Worm (Caenorhabditis elegans): ENCODE data around the gene npp-18.

DNA sequence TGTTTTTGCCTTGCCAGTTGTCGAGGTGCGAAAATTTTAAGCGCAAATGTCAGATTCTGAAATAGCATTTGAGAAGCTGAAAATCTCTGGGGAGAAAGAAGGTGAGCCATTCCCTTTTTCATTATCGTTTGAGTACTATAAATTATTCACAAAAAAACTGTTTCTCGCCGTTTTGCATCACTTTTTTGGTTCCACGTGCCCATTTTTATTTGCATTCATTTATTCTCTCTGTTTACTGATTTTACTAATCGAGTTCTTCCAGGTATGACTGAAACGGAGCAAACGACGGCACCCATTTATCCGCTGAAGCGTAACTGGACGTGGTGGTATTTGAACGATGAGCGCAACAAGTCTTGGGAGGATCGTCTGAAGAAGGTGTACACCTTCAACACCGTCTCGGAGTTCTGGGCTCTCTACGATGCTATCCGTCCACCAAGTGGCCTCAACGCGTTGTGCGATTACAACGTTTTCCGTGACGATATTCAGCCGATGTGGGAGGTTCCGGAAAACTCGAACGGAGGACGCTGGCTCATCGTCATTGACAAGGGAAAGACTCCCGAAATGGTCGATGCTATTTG is 47.0 kb downstream of the npp-18 start:
- TF ChIP-seq lin-39 (tag; optimal IDR thresholded peaks at IDR 0.05): no peak
- TF ChIP-seq jun-1 (tag; optimal IDR thresholded peaks at IDR 0.05): no peak
- TF ChIP-seq sox-4 (tag; optimal IDR thresholded peaks at IDR 0.05): no peak
- no peak for TF ChIP-seq tbx-2 (tag; optimal IDR thresholded peaks at IDR 0.05)
- no peak for TF ChIP-seq nhr-77 (tag; optimal IDR thresholded peaks at IDR 0.05)
- no peak for TF ChIP-seq nhr-76 (tag; optimal IDR thresholded peaks at IDR 0.05)
- TF ChIP-seq ceh-82 (tag; optimal IDR thresholded peaks at IDR 0.05): no peak
- TF ChIP-seq mep-1 (tag; optimal IDR thresholded peaks at IDR 0.05): no peak

All from whole organism, L1 larva.